Worm (Caenorhabditis elegans) whole organism, L4 larva: Measurements from ENCODE around the gene bgnt-1.3.

Experiments
- F37D6.2 ChIP-seq: sonication (generic microtip); optimal IDR thresholded peaks from 2 replicates; lab custom pipeline; 2016; ENCODE audit warnings: mild to moderate bottlenecking, missing genetic modification characterization, missing compliant biosample characterization
- T26A8.4 ChIP-seq: fragments of 200-800 bp; sonication (Bioruptor generic); IDR thresholded peaks from 2 replicates; pipeline ENCODE4 v1.3.6; 2022; ENCODE audit warnings: missing genetic modification characterization, missing compliant biosample characterization
- ZK337.2 ChIP-seq: fragments of 200-800 bp; sonication (Bioruptor generic); IDR thresholded peaks from 2 replicates; pipeline ENCODE4 v1.3.6; 2022; ENCODE audit warnings: missing genetic modification reagents, missing genetic modification characterization, missing compliant biosample characterization
- aly-2 ChIP-seq: sonication (generic microtip); optimal IDR thresholded peaks from 2 replicates; lab custom pipeline; 2018; ENCODE audit warnings: missing biosample characterization, missing genetic modification characterization
- attf-4 ChIP-seq: sonication (generic microtip); optimal IDR thresholded peaks from 3 replicates; lab custom pipeline; 2017; ENCODE audit warnings: missing biosample characterization, missing genetic modification characterization
- ceh-28 ChIP-seq: fragments of 150-350 bp; optimal IDR thresholded peaks from 2 replicates; lab custom pipeline; 2014; ENCODE audit warnings: missing biosample characterization, missing genetic modification reagents, missing genetic modification characterization
- ces-1 ChIP-seq: fragments of 150-350 bp; sonication (generic microtip); optimal IDR thresholded peaks from 4 replicates; lab custom pipeline; 2014; ENCODE audit warnings: missing biosample characterization, missing genetic modification reagents, missing genetic modification characterization
- daf-16 ChIP-seq, 3 experiments: sonication (generic microtip); optimal IDR thresholded peaks; 2 replicates each; lab custom pipeline; 2016 to 2017; ENCODE audit warnings: missing genetic modification characterization in 3 of 3, missing genetic modification reagents in 3 of 3, mild to moderate bottlenecking in 2 of 3, missing compliant biosample characterization in 2 of 3, missing biosample characterization in 1 of 3, moderate library complexity in 1 of 3
- daf-8 ChIP-seq: fragments of 200-800 bp; sonication (Bioruptor generic); IDR thresholded peaks from 2 replicates; pipeline ENCODE4 v1.3.6; 2022; ENCODE audit warnings: missing genetic modification characterization, missing compliant biosample characterization
- dmd-6 ChIP-seq: fragments of 200-800 bp; sonication (Bioruptor generic); IDR thresholded peaks from 2 replicates; pipeline ENCODE4 v1.3.6; 2022; ENCODE audit warnings: missing genetic modification reagents, missing genetic modification characterization, missing compliant biosample characterization
- duxl-1 ChIP-seq: sonication (generic microtip); optimal IDR thresholded peaks from 2 replicates; lab custom pipeline; 2016; ENCODE audit warnings: mild to moderate bottlenecking, missing genetic modification characterization, moderate library complexity, missing compliant biosample characterization; ENCODE audit not compliant: poor library complexity
- fkh-10 ChIP-seq: fragments of 150-350 bp; optimal IDR thresholded peaks from 2 replicates; lab custom pipeline; 2014; ENCODE audit warnings: missing biosample characterization, missing genetic modification reagents, missing genetic modification characterization
- hif-1 ChIP-seq, 2 experiments: sonication (generic microtip); optimal IDR thresholded peaks; 2 replicates each; lab custom pipeline; 2016 to 2017; ENCODE audit warnings: missing compliant biosample characterization in 2 of 2, missing genetic modification characterization in 2 of 2, missing genetic modification reagents in 2 of 2, missing genotype in 2 of 2, mild to moderate bottlenecking in 1 of 2
- hlh-30 ChIP-seq: sonication (generic microtip); optimal IDR thresholded peaks from 2 replicates; lab custom pipeline; 2017; ENCODE audit warnings: antibody characterized with exemption, mild to moderate bottlenecking, missing genetic modification characterization, missing compliant biosample characterization; ENCODE audit not compliant: insufficient read depth
- jun-1 ChIP-seq: fragments of 150-350 bp; optimal IDR thresholded peaks from 2 replicates; lab custom pipeline; 2014; ENCODE audit warnings: missing biosample characterization, missing genetic modification reagents, missing genetic modification characterization
- lsy-2 ChIP-seq, 2 experiments: fragments of 150-350 bp in 1 of 2; sonication (generic microtip) in 1 of 2; optimal IDR thresholded peaks; 2 replicates each; lab custom pipeline; 2014 to 2017; ENCODE audit warnings: missing biosample characterization in 2 of 2, missing genetic modification characterization in 2 of 2
- madf-9 ChIP-seq: fragments of 200-800 bp; sonication (Bioruptor generic); conservative IDR thresholded peaks from 2 replicates; pipeline ENCODE4 v1.3.6; 2022; ENCODE audit warnings: missing genetic modification reagents, missing genetic modification characterization, missing compliant biosample characterization
- mdl-1 ChIP-seq, 2 experiments: fragments of 150-350 bp in 1 of 2; sonication (generic microtip) in 1 of 2; optimal IDR thresholded peaks; 2 replicates each; lab custom pipeline; 2014 to 2017; ENCODE audit warnings: missing biosample characterization in 2 of 2, missing genetic modification characterization in 2 of 2
- mdt-29 ChIP-seq: fragments of 200-800 bp; sonication (Bioruptor generic); IDR thresholded peaks from 2 replicates; pipeline ENCODE4 v1.3.6; 2022; ENCODE audit warnings: missing genetic modification reagents, missing genetic modification characterization, missing compliant biosample characterization
- mep-1 ChIP-seq: fragments of 150-350 bp; sonication (generic microtip); optimal IDR thresholded peaks from 3 replicates; lab custom pipeline; 2014; ENCODE audit warnings: missing biosample characterization, missing genetic modification characterization
- mes-2 ChIP-seq: sonication (generic microtip); optimal IDR thresholded peaks from 2 replicates; lab custom pipeline; 2016; ENCODE audit warnings: missing genotype, mild to moderate bottlenecking, missing genetic modification characterization, missing compliant biosample characterization; ENCODE audit not compliant: poor library complexity, severe bottlenecking
- mxl-2 ChIP-seq: fragments of 200-800 bp; sonication (Bioruptor generic); conservative IDR thresholded peaks from 2 replicates; pipeline ENCODE4 v1.3.6; 2022; ENCODE audit warnings: missing genetic modification reagents, missing genetic modification characterization, missing compliant biosample characterization
- nhr-11 ChIP-seq: fragments of 150-350 bp; optimal IDR thresholded peaks from 2 replicates; lab custom pipeline; 2014; ENCODE audit warnings: missing biosample characterization, missing genetic modification characterization
- nhr-111 ChIP-seq: fragments of 200-800 bp; sonication (Bioruptor generic); optimal IDR thresholded peaks from 2 replicates; lab custom pipeline; 2018; ENCODE audit warnings: mild to moderate bottlenecking, missing genetic modification characterization, missing compliant biosample characterization
- nhr-237 ChIP-seq: sonication (generic microtip); optimal IDR thresholded peaks from 2 replicates; lab custom pipeline; 2017; ENCODE audit warnings: missing biosample characterization, missing genetic modification characterization
- nhr-25 ChIP-seq: sonication (generic microtip); optimal IDR thresholded peaks from 2 replicates; lab custom pipeline; 2017; ENCODE audit warnings: missing genetic modification characterization, mild to moderate bottlenecking, missing compliant biosample characterization, antibody characterized with exemption, moderate library complexity, borderline replicate concordance; ENCODE audit not compliant: insufficient read depth
- nhr-28 ChIP-seq: fragments of 150-350 bp; optimal IDR thresholded peaks from 2 replicates; lab custom pipeline; 2014; ENCODE audit warnings: missing biosample characterization, missing genetic modification characterization
- nhr-76 ChIP-seq: fragments of 150-350 bp; optimal IDR thresholded peaks from 2 replicates; lab custom pipeline; 2014; ENCODE audit warnings: missing biosample characterization, missing genetic modification characterization
- nhr-77 ChIP-seq: fragments of 150-350 bp; optimal IDR thresholded peaks from 2 replicates; lab custom pipeline; 2014; ENCODE audit warnings: missing biosample characterization, missing genetic modification characterization
- php-3 ChIP-seq: fragments of 200-800 bp; sonication (Bioruptor generic); IDR thresholded peaks from 2 replicates; pipeline ENCODE4 v1.3.6; 2022; ENCODE audit warnings: missing genetic modification reagents, missing genetic modification characterization, missing compliant biosample characterization
- pqm-1 ChIP-seq: sonication (generic microtip); optimal IDR thresholded peaks from 2 replicates; lab custom pipeline; 2017; ENCODE audit warnings: missing biosample characterization, missing genetic modification characterization
- rbr-2 ChIP-seq: sonication (generic microtip); optimal IDR thresholded peaks from 2 replicates; lab custom pipeline; 2016; ENCODE audit warnings: missing genotype, missing genetic modification characterization, missing compliant biosample characterization
- saeg-2 ChIP-seq: fragments of 200-800 bp; sonication (Bioruptor generic); IDR thresholded peaks from 2 replicates; pipeline ENCODE4 v1.3.6; 2022; ENCODE audit warnings: missing genetic modification reagents, missing genetic modification characterization, missing compliant biosample characterization
- sdz-12 ChIP-seq: fragments of 200-800 bp; sonication (Bioruptor generic); optimal IDR thresholded peaks from 2 replicates; lab custom pipeline; 2018; ENCODE audit warnings: mild to moderate bottlenecking, missing genetic modification characterization, missing compliant biosample characterization
- set-16 ChIP-seq: fragments of 200-800 bp; sonication (Bioruptor generic); IDR thresholded peaks from 2 replicates; pipeline ENCODE4 v1.3.6; 2022; ENCODE audit warnings: missing genetic modification reagents, missing genetic modification characterization, missing compliant biosample characterization
- spr-1 ChIP-seq: sonication (generic microtip); optimal IDR thresholded peaks from 2 replicates; lab custom pipeline; 2016; ENCODE audit warnings: mild to moderate bottlenecking, missing genetic modification characterization, missing compliant biosample characterization
- unc-130 ChIP-seq: sonication (generic microtip); optimal IDR thresholded peaks from 2 replicates; lab custom pipeline; 2016; ENCODE audit warnings: missing genetic modification reagents, missing genetic modification characterization, missing compliant biosample characterization
- unc-39 ChIP-seq: sonication (generic microtip); optimal IDR thresholded peaks from 2 replicates; lab custom pipeline; 2017; ENCODE audit warnings: missing biosample characterization, missing genetic modification characterization
- unc-62 ChIP-seq, 3 experiments: fragments of 150-350 bp in 1 of 3; sonication (generic microtip); optimal IDR thresholded peaks in 2 of 3; peaks in 1 of 3; 1 replicate in 1 of 3; 2 replicates in 2 of 3; lab custom pipeline; 2014 to 2017; ENCODE audit warnings: missing biosample characterization in 3 of 3, missing genetic modification characterization in 3 of 3, missing genetic modification reagents in 3 of 3, missing genotype in 1 of 3
- zfp-2 ChIP-seq: sonication (generic microtip); optimal IDR thresholded peaks from 2 replicates; lab custom pipeline; 2016; ENCODE audit warnings: mild to moderate bottlenecking, missing genetic modification characterization, missing compliant biosample characterization

bgnt-1.3 gene

DNA sequence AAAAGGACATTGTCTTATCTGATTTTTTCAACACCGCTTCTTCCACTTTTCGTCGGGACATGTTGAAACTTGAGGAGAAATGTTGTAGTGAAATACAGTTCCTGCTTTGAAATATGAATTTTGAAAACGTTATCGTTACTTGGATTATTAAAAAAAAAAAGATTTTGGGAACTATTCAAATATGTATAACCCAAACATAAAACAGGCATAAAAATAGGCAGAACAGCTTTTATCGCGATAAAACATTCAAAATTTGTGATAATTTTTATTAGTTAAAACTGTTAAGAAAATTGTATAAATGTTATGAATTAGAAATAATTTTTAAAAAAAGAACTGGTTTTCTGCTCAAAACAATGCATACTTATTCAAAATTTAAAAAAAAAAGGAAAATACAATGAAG, at the start of gene bgnt-1.3:
Gene bgnt-1.3 (minus strand): TSS at position 101 of the 400 bp plus-strand sequence.
- TF ChIP-seq ZK337.2 (GFP tag; lab: Robert Waterston, UW) = no peak
- TF ChIP-seq dmd-6 (GFP tag; lab: Robert Waterston, UW) = no peak
- no peak for TF ChIP-seq daf-8 (GFP tag; lab: Robert Waterston, UW)
- no peak for TF ChIP-seq nhr-77 (tag; lab: Kevin White, UChicago)
- no peak for TF ChIP-seq mdl-1 (tag; optimal IDR thresholded peaks at IDR 0.05; lab: Kevin White, UChicago)
- TF ChIP-seq attf-4 = no peak
- no peak for TF ChIP-seq F37D6.2 (tag; lab: Kevin White, UChicago)

DNA sequence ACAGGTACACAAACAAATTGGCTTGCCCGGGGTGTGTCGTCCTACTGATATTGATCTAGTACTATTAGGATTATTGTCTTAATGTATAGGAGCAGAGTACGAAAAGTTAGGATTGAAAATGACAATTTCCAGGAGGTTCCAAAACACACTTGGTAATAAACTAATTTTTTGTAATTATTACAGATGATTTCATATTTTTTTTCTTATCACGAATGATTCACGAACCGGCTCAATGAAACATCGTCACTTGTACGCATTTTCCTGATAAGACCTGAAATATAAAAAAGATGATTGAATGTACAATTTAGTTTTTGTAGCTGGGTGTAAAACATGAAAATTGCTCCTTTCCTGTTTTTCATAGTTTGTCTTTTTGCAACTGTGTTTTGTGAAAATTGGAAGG, 46.1 kb upstream of the bgnt-1.3 start, which contains the start of the genes C31A11.13 and oac-6:
Gene C31A11.13 (minus strand): TSS at position 113 of the 400 bp plus-strand sequence.
Gene oac-6 (plus strand): TSS at position 279 of the 400 bp plus-strand sequence.
- TF ChIP-seq saeg-2 (GFP tag; lab: Robert Waterston, UW) (no peak), aly-2 (tag; lab: Kevin White, UChicago) (no peak), mdt-29 (GFP tag; lab: Robert Waterston, UW) (no peak), unc-62 (GFP tag; optimal IDR thresholded peaks at IDR 0.05 in 1 of 2; lab: Kevin White, UChicago) (peak in 1 of 2 experiments; percentile 65), unc-62 (tag; optimal IDR thresholded peaks at IDR 0.05; lab: Kevin White, UChicago) (no peak), nhr-76 (tag; lab: Kevin White, UChicago) (no peak), mes-2 (no peak), dmd-6 (GFP tag; lab: Robert Waterston, UW) (no peak), T26A8.4 (GFP tag; lab: Robert Waterston, UW) (no peak), unc-39 (tag; lab: Kevin White, UChicago) (no peak), fkh-10 (no peak), sdz-12 (no peak), nhr-237 (no peak), lsy-2 (tag; optimal IDR thresholded peaks at IDR 0.05; lab: Kevin White, UChicago) (no peak), nhr-111 (GFP tag; lab: Kevin White, UChicago) (no peak), spr-1 (no peak), nhr-25 (tag; lab: Kevin White, UChicago) (no peak), duxl-1 (no peak), nhr-11 (no peak), ZK337.2 (GFP tag; lab: Robert Waterston, UW) (no peak), daf-16 (GFP tag; optimal IDR thresholded peaks at IDR 0.05; lab: Kevin White, UChicago) (no peak), daf-16 (tag; optimal IDR thresholded peaks at IDR 0.05; lab: Kevin White, UChicago) (peak; percentile 9), ces-1 (no peak), madf-9 (GFP tag; lab: Robert Waterston, UW) (no peak), attf-4 (no peak), pqm-1 (tag; lab: Kevin White, UChicago) (peak; percentile 37), nhr-28 (peak; percentile 27)

DNA sequence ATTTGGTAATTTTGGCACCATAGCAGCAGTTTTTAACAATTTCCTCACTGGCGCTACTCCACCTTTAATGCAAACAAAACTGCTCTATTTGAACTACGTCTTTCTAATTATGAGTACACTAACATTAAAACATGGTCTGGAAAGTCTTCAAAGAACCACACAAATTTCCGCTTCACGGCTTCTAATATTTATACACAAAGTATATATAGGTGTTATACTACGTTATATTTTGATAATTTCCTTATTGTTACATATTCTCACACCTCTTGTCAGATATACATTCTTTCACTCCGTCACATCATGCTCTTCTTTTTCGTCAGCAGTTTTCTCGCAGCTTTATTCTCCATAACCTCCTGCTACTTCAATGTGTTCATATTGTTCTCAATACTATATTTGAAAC, 44.0 kb upstream of the bgnt-1.3 start, which contains the start of gene srbc-82:
Gene srbc-82 (plus strand): TSS at position 301 of the 400 bp plus-strand sequence.
- TF ChIP-seq jun-1 = no peak

DNA sequence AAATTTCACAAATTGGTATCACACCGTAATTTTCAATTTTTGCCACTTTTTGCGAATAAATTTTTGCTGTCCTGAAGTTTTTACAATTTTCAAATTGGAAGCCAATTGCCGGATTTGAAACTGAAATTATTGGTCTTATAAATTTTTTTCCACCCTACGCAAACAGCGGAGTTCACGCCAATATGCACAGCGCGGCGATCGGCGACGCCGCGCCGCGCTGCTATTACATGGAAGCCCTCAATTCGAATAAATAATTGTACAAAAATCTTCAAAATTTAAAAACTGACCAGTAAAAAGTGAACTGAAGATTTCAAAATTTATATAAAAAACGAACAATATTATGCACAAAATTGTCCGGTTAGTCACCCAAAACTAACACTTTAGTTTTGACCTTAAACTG, 43.5 kb upstream of the bgnt-1.3 start:
- TF ChIP-seq rbr-2 (no peak), nhr-237 (no peak), mxl-2 (GFP tag; lab: Robert Waterston, UW) (no peak), hif-1 (tag; optimal IDR thresholded peaks at IDR 0.05; lab: Kevin White, UChicago) (no peak), T26A8.4 (GFP tag; lab: Robert Waterston, UW) (no peak), nhr-77 (tag; lab: Kevin White, UChicago) (no peak), jun-1 (no peak), nhr-111 (GFP tag; lab: Kevin White, UChicago) (no peak), mep-1 (tag; lab: Kevin White, UChicago) (no peak), zfp-2 (no peak), hlh-30 (tag; lab: Kevin White, UChicago) (no peak), ceh-28 (tag; lab: Kevin White, UChicago) (no peak), aly-2 (tag; lab: Kevin White, UChicago) (no peak), unc-130 (GFP tag; lab: Kevin White, UChicago) (no peak), php-3 (GFP tag; lab: Robert Waterston, UW) (no peak), set-16 (GFP tag; lab: Robert Waterston, UW) (no peak), spr-1 (no peak)
